Fruit fly (Drosophila melanogaster) whole organism, prepupa: ENCODE measurements around the gene CG31810.

Source experiments
- Blimp-1 ChIP-seq: fragments of 200-800 bp; sonication (Bioruptor generic); optimal IDR thresholded peaks from 3 replicates; lab custom pipeline; 2017; ENCODE audit warnings: missing biosample characterization, missing genetic modification characterization, mild to moderate bottlenecking, moderate library complexity, missing genetic modification reagents
- CG11762 ChIP-seq: fragments of 200-800 bp; sonication (Bioruptor generic); optimal IDR thresholded peaks from 3 replicates; lab custom pipeline; 2016; ENCODE audit warnings: missing biosample characterization, missing genetic modification characterization; ENCODE audit not compliant: insufficient read depth
- CG11902 ChIP-seq: fragments of 200-800 bp; sonication (Bioruptor generic); optimal IDR thresholded peaks from 3 replicates; lab custom pipeline; 2016; ENCODE audit warnings: missing biosample characterization, missing genetic modification characterization
- CG15336 ChIP-seq: fragments of 200-800 bp; sonication (Bioruptor generic); IDR thresholded peaks from 2 replicates; pipeline ENCODE4 v1.3.6; 2022; ENCODE audit warnings: missing biosample characterization, missing genetic modification characterization
- CG1621 ChIP-seq: fragments of 200-800 bp; sonication (Bioruptor generic); optimal IDR thresholded peaks from 3 replicates; lab custom pipeline; 2018; ENCODE audit warnings: missing biosample characterization, mild to moderate bottlenecking, missing genetic modification characterization
- CG16779 ChIP-seq: fragments of 200-800 bp; sonication (Bioruptor generic); optimal IDR thresholded peaks from 3 replicates; lab custom pipeline; 2017; ENCODE audit warnings: missing biosample characterization, mild to moderate bottlenecking, missing genetic modification characterization
- CG31627 ChIP-seq: fragments of 200-800 bp; sonication (Bioruptor generic); optimal IDR thresholded peaks from 3 replicates; lab custom pipeline; 2016; ENCODE audit warnings: missing biosample characterization, missing genetic modification characterization
- CG6276 ChIP-seq: fragments of 200-800 bp; sonication (Bioruptor generic); optimal IDR thresholded peaks from 2 replicates; lab custom pipeline; 2017; ENCODE audit warnings: missing biosample characterization, mild to moderate bottlenecking, missing genetic modification characterization
- CG6792 ChIP-seq: fragments of 200-800 bp; sonication (Bioruptor generic); optimal IDR thresholded peaks from 3 replicates; lab custom pipeline; 2016; ENCODE audit warnings: missing biosample characterization, missing genetic modification characterization
- CG6808 ChIP-seq: fragments of 200-800 bp; sonication (Bioruptor generic); optimal IDR thresholded peaks from 3 replicates; lab custom pipeline; 2017; ENCODE audit warnings: missing biosample characterization, missing genetic modification characterization, mild to moderate bottlenecking, moderate library complexity, missing genetic modification reagents
- CG8119 ChIP-seq: fragments of 200-800 bp; sonication (Bioruptor generic); IDR thresholded peaks from 3 replicates; pipeline ENCODE4 v1.3.6; 2022; ENCODE audit warnings: missing biosample characterization, missing genetic modification characterization
- CG8632 ChIP-seq: fragments of 200-800 bp; sonication (Bioruptor generic); optimal IDR thresholded peaks from 3 replicates; lab custom pipeline; 2016; ENCODE audit warnings: missing biosample characterization, missing genetic modification characterization
- CG9139 ChIP-seq: fragments of 200-800 bp; sonication (Bioruptor generic); optimal IDR thresholded peaks from 3 replicates; lab custom pipeline; 2017; ENCODE audit warnings: missing biosample characterization, mild to moderate bottlenecking, missing genetic modification characterization
- Eip75B ChIP-seq: fragments of 200-800 bp; sonication (Bioruptor generic); optimal IDR thresholded peaks from 3 replicates; lab custom pipeline; 2016; ENCODE audit warnings: missing biosample characterization, missing genetic modification characterization
- Eip78C ChIP-seq: fragments of 200-800 bp; sonication (Bioruptor generic); peaks from one replicate; lab custom pipeline; 2016; ENCODE audit warnings: missing biosample characterization, missing genetic modification characterization
- Hr38 ChIP-seq: sonication (Bioruptor generic); optimal IDR thresholded peaks from 2 replicates; lab custom pipeline; 2016; ENCODE audit warnings: missing biosample characterization, missing genetic modification characterization
- Hr39 ChIP-seq: fragments of 200-800 bp; sonication (Bioruptor generic); optimal IDR thresholded peaks from 2 replicates; lab custom pipeline; 2016; ENCODE audit warnings: missing biosample characterization, missing genetic modification characterization
- OdsH ChIP-seq: fragments of 200-800 bp; sonication (Bioruptor generic); optimal IDR thresholded peaks from 3 replicates; lab custom pipeline; 2016; ENCODE audit warnings: missing biosample characterization, missing genetic modification characterization
- Smox ChIP-seq: fragments of 200-800 bp; sonication (Bioruptor generic); optimal IDR thresholded peaks from 3 replicates; lab custom pipeline; 2016; ENCODE audit warnings: missing biosample characterization, missing genetic modification characterization
- Sox14 ChIP-seq: fragments of 200-800 bp; sonication (Bioruptor generic); optimal IDR thresholded peaks from 3 replicates; lab custom pipeline; 2016; ENCODE audit warnings: missing biosample characterization, missing genetic modification characterization
- Sox15 ChIP-seq: fragments of 200-800 bp; sonication (Bioruptor generic); optimal IDR thresholded peaks from 3 replicates; lab custom pipeline; 2016; ENCODE audit warnings: missing biosample characterization, missing genetic modification characterization
- achi ChIP-seq: fragments of 200-800 bp; sonication (Bioruptor generic); optimal IDR thresholded peaks from 3 replicates; lab custom pipeline; 2016; ENCODE audit warnings: missing biosample characterization, missing genetic modification characterization
- acj6 ChIP-seq: fragments of 200-800 bp; sonication (Bioruptor generic); optimal IDR thresholded peaks from 3 replicates; lab custom pipeline; 2016; ENCODE audit warnings: missing biosample characterization, missing genetic modification characterization
- cyc ChIP-seq: fragments of 200-800 bp; sonication (Bioruptor generic); optimal IDR thresholded peaks from 3 replicates; lab custom pipeline; 2016; ENCODE audit warnings: missing biosample characterization, missing genetic modification characterization
- fd85E ChIP-seq: fragments of 200-800 bp; sonication (Bioruptor generic); optimal IDR thresholded peaks from 3 replicates; lab custom pipeline; 2016; ENCODE audit warnings: missing biosample characterization, missing genetic modification characterization
- fkh ChIP-seq: fragments of 200-800 bp; sonication (Bioruptor generic); optimal IDR thresholded peaks from 3 replicates; lab custom pipeline; 2017; ENCODE audit warnings: missing biosample characterization, mild to moderate bottlenecking, missing genetic modification characterization, moderate library complexity
- lz ChIP-seq: fragments of 200-800 bp; sonication (Bioruptor generic); optimal IDR thresholded peaks from 3 replicates; lab custom pipeline; 2016; ENCODE audit warnings: missing biosample characterization, missing genetic modification characterization
- salr ChIP-seq, 2 experiments: fragments of 200-800 bp; sonication (Bioruptor generic); optimal IDR thresholded peaks; 3 replicates each; lab custom pipeline; 2016 to 2018; ENCODE audit warnings: missing biosample characterization in 2 of 2, missing genetic modification characterization in 2 of 2, mild to moderate bottlenecking in 1 of 2
- spab ChIP-seq: fragments of 200-800 bp; sonication (Bioruptor generic); optimal IDR thresholded peaks from 2 replicates; lab custom pipeline; 2017; ENCODE audit warnings: missing biosample characterization, mild to moderate bottlenecking, missing genetic modification characterization, missing genetic modification reagents
- ss ChIP-seq, 2 experiments: fragments of 200-800 bp; sonication (Bioruptor generic); optimal IDR thresholded peaks; 2 replicates in 1 of 2; 3 replicates in 1 of 2; lab custom pipeline; 2017 to 2018; ENCODE audit warnings: mild to moderate bottlenecking in 2 of 2, missing biosample characterization in 2 of 2, missing genetic modification characterization in 2 of 2, moderate library complexity in 1 of 2
- topi ChIP-seq: fragments of 200-800 bp; sonication (Bioruptor generic); optimal IDR thresholded peaks from 3 replicates; lab custom pipeline; 2016; ENCODE audit warnings: missing biosample characterization, missing genetic modification characterization
- vri ChIP-seq: fragments of 200-800 bp; sonication (Bioruptor generic); optimal IDR thresholded peaks from 3 replicates; lab custom pipeline; 2016; ENCODE audit warnings: missing biosample characterization, mild to moderate bottlenecking, missing genetic modification characterization

CG31810 gene

DNA sequence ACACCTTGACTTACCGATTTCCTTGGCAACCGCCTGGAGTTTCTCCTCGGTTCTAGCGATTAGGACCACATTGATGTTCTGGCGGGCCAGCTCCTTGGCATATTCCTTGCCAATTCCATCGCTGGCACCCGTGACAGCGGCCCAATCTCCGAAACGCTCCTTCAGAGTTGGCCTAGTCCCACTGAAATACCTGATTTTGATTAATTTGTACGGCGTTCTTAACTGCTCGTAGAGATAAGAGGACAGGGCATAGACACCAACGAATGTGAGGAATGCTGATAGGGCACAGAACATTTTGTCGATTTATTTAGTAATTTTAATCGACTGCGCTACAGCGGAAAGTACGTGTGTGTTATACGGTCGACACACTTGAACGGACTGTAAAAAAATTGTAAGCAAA, 9.0 kb upstream of the CG31810 start, which contains the start of gene CG6012:
CG6012 (minus strand) TSS at position 364 of the 400 bp plus-strand sequence.
- TF ChIP-seq spab (no peak), Blimp-1 (no peak), vri (GFP tag; lab: Kevin White, UChicago) (peak; percentile 11)

DNA sequence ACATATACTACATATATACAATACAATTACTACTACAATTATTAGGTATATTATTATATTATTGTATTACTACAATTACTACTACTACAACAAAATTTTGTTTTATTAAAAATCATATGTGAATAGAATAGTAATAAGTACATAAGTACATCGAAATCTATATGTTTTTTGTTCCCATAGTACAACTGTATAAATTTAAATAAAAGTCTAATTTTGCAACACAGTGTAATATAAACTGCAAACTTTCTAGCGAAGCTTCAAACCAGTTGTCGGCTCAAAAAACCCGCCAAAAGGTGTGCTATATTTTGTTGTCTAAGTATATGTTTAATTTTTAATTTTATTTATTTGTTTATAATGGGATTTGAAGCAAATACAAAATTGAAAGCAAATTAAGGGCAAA, 7.4 kb upstream of the CG31810 start:
- TF ChIP-seq Eip78C (GFP tag; lab: Kevin White, UChicago) (peak; percentile 9), Sox14 (GFP tag; lab: Kevin White, UChicago) (no peak)

DNA sequence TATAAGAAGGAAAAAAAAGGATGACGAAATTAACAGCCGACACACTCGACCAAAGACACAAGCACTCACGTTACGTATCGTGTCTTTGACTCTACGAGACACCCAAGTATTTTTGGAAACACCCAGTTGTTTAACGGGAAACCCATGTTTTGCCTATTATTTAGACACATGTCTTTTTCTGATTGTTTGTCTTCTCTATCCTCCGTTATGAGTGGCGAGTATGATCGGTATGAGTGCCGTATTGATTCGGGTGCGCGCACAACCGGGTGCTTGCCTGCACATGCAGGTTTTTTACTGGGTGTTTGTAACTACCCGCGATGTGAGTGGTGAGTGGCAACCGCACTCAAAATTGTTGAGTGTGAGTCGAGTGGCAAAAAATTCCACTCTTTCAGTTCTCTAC, 6.9 kb upstream of the CG31810 start:
- TF ChIP-seq CG15336 (GFP tag; lab: Robert Waterston, UW) (no peak), CG6808 (GFP tag; lab: Kevin White, UChicago) (no peak), Sox15 (no peak), Smox (GFP tag; lab: Kevin White, UChicago) (no peak), CG8632 (GFP tag; lab: Kevin White, UChicago) (no peak), ss (GFP tag; optimal IDR thresholded peaks at IDR 0.05; lab: Kevin White, UChicago) (no peak), CG16779 (tag; lab: Kevin White, UChicago) (no peak), Eip78C (GFP tag; lab: Kevin White, UChicago) (no peak), lz (GFP tag; lab: Kevin White, UChicago) (no peak), Eip75B (no peak), CG6276 (no peak)

DNA sequence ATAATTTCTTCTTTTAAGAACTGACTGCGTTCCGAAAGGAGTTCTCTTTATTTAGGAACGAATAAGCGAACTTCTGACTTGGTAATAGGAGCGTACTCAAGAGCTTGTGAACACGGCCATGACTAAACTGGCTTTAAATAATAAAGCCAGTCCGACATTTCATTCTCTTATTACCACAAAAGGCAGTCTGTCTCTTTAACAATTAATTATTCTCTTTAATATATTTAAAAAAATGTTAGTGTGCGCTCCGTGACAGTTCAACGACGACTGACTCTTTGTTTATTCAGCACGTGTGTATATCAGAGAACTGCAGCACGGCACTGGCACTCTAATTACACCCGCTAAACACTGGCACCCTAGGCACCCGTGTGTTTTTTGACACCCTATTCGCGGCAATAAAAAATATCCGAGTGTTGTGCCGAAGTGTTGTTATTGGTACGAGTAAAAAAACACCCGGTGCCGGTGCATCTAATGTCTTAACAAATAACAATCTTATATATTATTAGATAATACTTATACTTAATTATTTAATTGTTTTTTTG, 6.4 kb upstream of the CG31810 start, which contains the start of gene CG31809:
CG31809 (minus strand) TSS at position 249 of the 542 bp plus-strand sequence.
- TF ChIP-seq topi (GFP tag; lab: Kevin White, UChicago): no peak
- no peak for TF ChIP-seq Hr38 (GFP tag; lab: Kevin White, UChicago)
- TF ChIP-seq Sox14 (GFP tag; lab: Kevin White, UChicago): no peak
- no peak for TF ChIP-seq Blimp-1
- peak; percentile 63 for TF ChIP-seq fkh
- TF ChIP-seq Eip78C (GFP tag; lab: Kevin White, UChicago): peak; percentile 30
- TF ChIP-seq Hr39 (GFP tag; lab: Kevin White, UChicago): no peak
- TF ChIP-seq CG11762: no peak
- peak; percentile 38; the same call in 1 of the 2 replicates for TF ChIP-seq CG15336 (GFP tag; lab: Robert Waterston, UW)

DNA sequence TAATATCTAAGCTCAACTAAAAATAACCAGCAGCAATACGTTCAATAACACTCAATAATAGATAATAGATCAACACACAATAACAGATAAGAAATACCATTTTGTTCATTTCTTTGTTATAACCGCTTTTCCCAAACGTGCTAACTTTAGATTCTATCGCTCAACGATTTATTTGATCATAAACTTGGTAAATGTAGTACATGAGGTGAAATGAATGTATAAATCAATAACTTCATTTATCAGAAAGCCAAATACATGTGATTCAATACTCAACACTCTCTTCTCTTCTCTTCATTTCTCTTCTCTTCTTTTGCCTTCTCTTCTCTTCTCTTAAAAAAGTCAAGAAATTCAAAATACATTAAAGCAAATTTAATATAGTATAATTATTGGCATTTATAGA, 5.5 kb upstream of the CG31810 start:
- TF ChIP-seq Eip78C (GFP tag; lab: Kevin White, UChicago): peak; percentile 22
- TF ChIP-seq fd85E (GFP tag; lab: Kevin White, UChicago): no peak
- peak; percentile 40 for TF ChIP-seq fkh

DNA sequence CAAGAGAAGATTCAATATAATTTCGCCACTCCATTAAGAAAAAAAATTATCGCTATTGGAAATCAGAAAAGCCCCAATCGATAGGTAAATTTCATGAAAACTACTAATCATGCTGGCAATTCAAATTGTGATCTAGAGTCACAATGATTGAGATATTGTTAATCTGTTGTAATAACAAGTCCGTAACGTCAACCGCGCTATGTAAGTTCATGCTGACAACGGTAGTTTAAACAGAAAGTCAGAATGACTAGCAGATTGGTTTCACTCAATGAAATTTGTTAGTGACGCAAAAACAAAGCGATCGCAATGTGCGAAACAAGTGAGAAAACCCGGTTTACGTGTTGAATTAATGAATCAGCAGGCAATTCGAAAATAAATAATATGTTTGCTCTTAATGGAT, 5.0 kb upstream of the CG31810 start:
- TF ChIP-seq Sox14 (GFP tag; lab: Kevin White, UChicago) (no peak), fkh (no peak), acj6 (GFP tag; lab: Kevin White, UChicago) (no peak), achi (no peak), CG6792 (GFP tag; lab: Kevin White, UChicago) (no peak), fd85E (GFP tag; lab: Kevin White, UChicago) (no peak), CG11902 (no peak), Eip78C (GFP tag; lab: Kevin White, UChicago) (no peak), Blimp-1 (no peak)
- TF ChIP-seq, all 60 proteins: peak for 0

DNA sequence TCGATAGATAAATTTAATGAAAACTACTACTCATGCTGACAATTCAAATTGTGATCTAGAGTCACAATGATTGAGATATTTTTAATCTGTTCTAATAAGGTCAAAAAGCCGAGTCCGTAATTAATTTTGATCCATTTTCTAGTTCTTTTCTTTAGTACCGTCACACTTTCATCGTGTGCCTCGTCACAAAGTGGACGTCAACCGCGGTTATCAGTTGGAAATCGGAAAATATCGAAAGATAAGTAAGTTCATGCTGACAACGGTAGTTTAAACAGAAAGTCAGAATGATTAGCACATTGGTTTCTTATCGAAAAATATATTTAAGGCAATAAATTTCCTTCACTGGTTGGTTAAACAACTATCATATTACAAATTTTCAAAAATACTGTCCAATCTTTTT, 1.7 kb downstream of the CG31810 start:
- TF ChIP-seq CG1621 (tag; lab: Kevin White, UChicago): no peak
- TF ChIP-seq salr (GFP tag; optimal IDR thresholded peaks at IDR 0.05; lab: Kevin White, UChicago): no peak
- no peak for TF ChIP-seq OdsH (GFP tag; lab: Kevin White, UChicago)
- no peak for TF ChIP-seq CG16779 (tag; lab: Kevin White, UChicago)
- no peak for TF ChIP-seq ss (GFP tag; optimal IDR thresholded peaks at IDR 0.05; lab: Kevin White, UChicago)
- TF ChIP-seq CG11902: no peak
- TF ChIP-seq CG11762: no peak
- TF ChIP-seq CG31627 (GFP tag; lab: Kevin White, UChicago): no peak
- no peak for TF ChIP-seq CG9139
- no peak for TF ChIP-seq CG8119 (GFP tag; lab: Robert Waterston, UW)
- TF ChIP-seq cyc: no peak
- no peak for TF ChIP-seq Hr38 (GFP tag; lab: Kevin White, UChicago)
